Fruit fly (Drosophila melanogaster) whole organism, embryonic: ENCODE data around the gene Nadsyn.

Experiments
- CG10979 ChIP-seq: fragments of 200-800 bp; sonication (Bioruptor generic); optimal IDR thresholded peaks from 2 replicates; lab custom pipeline; 2018; ENCODE audit warnings: missing biosample characterization, mild to moderate bottlenecking, missing genetic modification characterization, moderate library complexity
- CG1233 ChIP-seq: fragments of 200-800 bp; sonication (Bioruptor generic); optimal IDR thresholded peaks from 4 replicates; lab custom pipeline; 2018; ENCODE audit warnings: missing biosample characterization, mild to moderate bottlenecking, missing genetic modification characterization
- CG12659 ChIP-seq: fragments of 200-800 bp; sonication (Bioruptor generic); optimal IDR thresholded peaks from 3 replicates; lab custom pipeline; 2017; ENCODE audit warnings: mild to moderate bottlenecking, missing biosample characterization, missing genetic modification reagents, missing genetic modification characterization
- CG14441 ChIP-seq: fragments of 200-800 bp; sonication (Bioruptor generic); IDR thresholded peaks from 2 replicates; pipeline ENCODE4 v1.3.6; 2022; ENCODE audit warnings: missing biosample characterization, missing genetic modification characterization
- CG15479 ChIP-seq: fragments of 200-800 bp; sonication (Bioruptor generic); optimal IDR thresholded peaks from 3 replicates; lab custom pipeline; 2019; ENCODE audit warnings: missing biosample characterization, mild to moderate bottlenecking, missing genetic modification characterization, moderate library complexity
- CG15601 ChIP-seq: fragments of 200-800 bp; sonication (Bioruptor generic); optimal IDR thresholded peaks from 3 replicates; lab custom pipeline; 2019; ENCODE audit warnings: missing biosample characterization, mild to moderate bottlenecking, missing genetic modification characterization, moderate library complexity
- CG18476 ChIP-seq: fragments of 200-800 bp; sonication (Bioruptor generic); optimal IDR thresholded peaks from 2 replicates; lab custom pipeline; 2016; ENCODE audit warnings: missing biosample characterization, mild to moderate bottlenecking, missing genetic modification characterization
- CG2120 ChIP-seq: fragments of 200-800 bp; sonication (Bioruptor generic); optimal IDR thresholded peaks from 3 replicates; lab custom pipeline; 2016; ENCODE audit warnings: missing biosample characterization, missing genetic modification characterization
- CG2889 ChIP-seq: fragments of 200-800 bp; sonication (Bioruptor generic); IDR thresholded peaks from 3 replicates; pipeline ENCODE4 v1.3.6; 2022; ENCODE audit warnings: missing biosample characterization, missing genetic modification characterization
- CG30020 ChIP-seq: fragments of 200-800 bp; optimal IDR thresholded peaks from 2 replicates; lab custom pipeline; 2019; ENCODE audit warnings: missing biosample characterization, mild to moderate bottlenecking, missing genetic modification characterization, moderate library complexity
- CG31365 ChIP-seq: fragments of 200-800 bp; sonication (Bioruptor generic); optimal IDR thresholded peaks from 2 replicates; lab custom pipeline; 2018; ENCODE audit warnings: missing biosample characterization, mild to moderate bottlenecking, missing genetic modification characterization
- CG32767 ChIP-seq: fragments of 200-800 bp; sonication (Bioruptor generic); IDR thresholded peaks from 2 replicates; pipeline ENCODE4 v1.3.6; 2022; ENCODE audit warnings: missing biosample characterization, missing genetic modification characterization
- CG3281 ChIP-seq: fragments of 200-800 bp; sonication (Bioruptor generic); optimal IDR thresholded peaks from 3 replicates; lab custom pipeline; 2017; ENCODE audit warnings: missing biosample characterization, mild to moderate bottlenecking, missing genetic modification characterization
- CG6254 ChIP-seq: fragments of 200-800 bp; sonication (Bioruptor generic); optimal IDR thresholded peaks from 3 replicates; lab custom pipeline; 2017; ENCODE audit warnings: mild to moderate bottlenecking, missing biosample characterization, missing genetic modification reagents, missing genetic modification characterization
- CG6272 ChIP-seq: fragments of 200-800 bp; sonication (Bioruptor generic); IDR thresholded peaks from 2 replicates; pipeline ENCODE4 v1.3.6; 2022; ENCODE audit warnings: missing biosample characterization, missing genetic modification characterization
- CG6765 ChIP-seq: fragments of 200-800 bp; sonication (Bioruptor generic); optimal IDR thresholded peaks from 3 replicates; lab custom pipeline; 2017; ENCODE audit warnings: missing biosample characterization, mild to moderate bottlenecking, missing genetic modification characterization
- CG7556 ChIP-seq: fragments of 200-800 bp; sonication (Bioruptor generic); optimal IDR thresholded peaks from 2 replicates; lab custom pipeline; 2017; ENCODE audit warnings: missing biosample characterization, mild to moderate bottlenecking, missing genetic modification characterization
- CG7839 ChIP-seq: fragments of 200-800 bp; sonication (Bioruptor generic); optimal IDR thresholded peaks from 3 replicates; lab custom pipeline; 2018; ENCODE audit warnings: missing biosample characterization, mild to moderate bottlenecking, missing genetic modification characterization, moderate library complexity
- CG8944 ChIP-seq: fragments of 200-800 bp; sonication (Bioruptor generic); optimal IDR thresholded peaks from 3 replicates; lab custom pipeline; 2016; ENCODE audit warnings: missing biosample characterization, missing genetic modification characterization
- CTCF ChIP-seq: fragments of 200-800 bp; sonication (Bioruptor generic); optimal IDR thresholded peaks from 2 replicates; lab custom pipeline; 2017; ENCODE audit warnings: missing biosample characterization, mild to moderate bottlenecking, missing genetic modification characterization, moderate library complexity
- D19A ChIP-seq: fragments of 200-800 bp; optimal IDR thresholded peaks from 3 replicates; lab custom pipeline; 2019; ENCODE audit warnings: missing biosample characterization, mild to moderate bottlenecking, missing genetic modification characterization, moderate library complexity
- ERR ChIP-seq: fragments of 200-800 bp; sonication (Bioruptor generic); optimal IDR thresholded peaks from 2 replicates; lab custom pipeline; 2016; ENCODE audit warnings: missing biosample characterization, missing genetic modification characterization
- Eip74EF ChIP-seq, 2 experiments: fragments of 200-800 bp in 1 of 2; fragments of >200 bp in 1 of 2; sonication (Bioruptor generic) in 1 of 2; optimal IDR thresholded peaks; 2 replicates each; lab custom pipeline; 2017 to 2019; ENCODE audit warnings: missing biosample characterization in 2 of 2, missing genetic modification characterization in 2 of 2, mild to moderate bottlenecking in 1 of 2, moderate library complexity in 1 of 2
- H2.0 ChIP-seq: fragments of 200-800 bp; sonication (Bioruptor generic); IDR thresholded peaks from 2 replicates; pipeline ENCODE4 v1.3.6; 2022; ENCODE audit warnings: missing biosample characterization, missing genetic modification characterization
- Nf-YA ChIP-seq: fragments of 200-800 bp; sonication (Bioruptor generic); IDR thresholded peaks from 2 replicates; pipeline ENCODE4 v1.3.6; 2022; ENCODE audit warnings: missing biosample characterization, missing genetic modification characterization
- Nf-YC ChIP-seq: fragments of 200-800 bp; optimal IDR thresholded peaks from 3 replicates; lab custom pipeline; 2019; ENCODE audit warnings: missing biosample characterization, mild to moderate bottlenecking, missing genetic modification characterization, moderate library complexity
- Opbp ChIP-seq: fragments of 200-800 bp; sonication (Bioruptor generic); IDR thresholded peaks from 3 replicates; pipeline ENCODE4 v1.3.6; 2022; ENCODE audit warnings: missing biosample characterization, missing genetic modification characterization; ENCODE audit not compliant: partially characterized antibody
- Side ChIP-seq: fragments of 200-800 bp; sonication (Bioruptor generic); optimal IDR thresholded peaks from 2 replicates; lab custom pipeline; 2016; ENCODE audit warnings: missing biosample characterization, missing genetic modification characterization
- Xbp1 ChIP-seq: fragments of 200-800 bp; sonication (Bioruptor generic); optimal IDR thresholded peaks from 3 replicates; lab custom pipeline; 2016; ENCODE audit warnings: missing biosample characterization, mild to moderate bottlenecking, missing genetic modification characterization
- ase ChIP-seq: fragments of 200-800 bp; sonication (Bioruptor generic); IDR thresholded peaks from 3 replicates; pipeline ENCODE4 v1.3.6; 2022; ENCODE audit warnings: missing biosample characterization, missing genetic modification characterization
- az2 ChIP-seq: fragments of 200-800 bp; sonication (Bioruptor generic); optimal IDR thresholded peaks from 3 replicates; lab custom pipeline; 2016; ENCODE audit warnings: missing biosample characterization, missing genetic modification characterization
- bowl ChIP-seq: fragments of 200-800 bp; sonication (Bioruptor generic); IDR thresholded peaks from 2 replicates; pipeline ENCODE4 v1.3.6; 2022; ENCODE audit warnings: missing biosample characterization, missing genetic modification characterization
- bsh ChIP-seq, 2 experiments: fragments of 200-800 bp; sonication (Bioruptor generic); optimal IDR thresholded peaks; 2 replicates each; lab custom pipeline; 2017 to 2018; ENCODE audit warnings: mild to moderate bottlenecking in 2 of 2, missing biosample characterization in 2 of 2, missing genetic modification characterization in 2 of 2, moderate library complexity in 1 of 2
- cg ChIP-seq: fragments of 200-800 bp; sonication (Bioruptor generic); optimal IDR thresholded peaks from 3 replicates; lab custom pipeline; 2019; ENCODE audit warnings: missing biosample characterization, mild to moderate bottlenecking, missing genetic modification characterization, moderate library complexity
- chm ChIP-seq: fragments of 200-800 bp; sonication (Bioruptor generic); IDR thresholded peaks from 2 replicates; pipeline ENCODE4 v1.3.6; 2022; ENCODE audit warnings: missing biosample characterization, missing genetic modification characterization
- corto ChIP-seq: fragments of 200-800 bp; sonication (Bioruptor generic); optimal IDR thresholded peaks from 2 replicates; lab custom pipeline; 2016; ENCODE audit warnings: missing biosample characterization, mild to moderate bottlenecking, missing genetic modification characterization, moderate library complexity
- dm ChIP-seq: fragments of 200-800 bp; sonication (Bioruptor generic); optimal IDR thresholded peaks from 3 replicates; lab custom pipeline; 2016; ENCODE audit warnings: missing biosample characterization, missing genetic modification characterization
- fd96Cb ChIP-seq: fragments of 200-800 bp; sonication (Bioruptor generic); optimal IDR thresholded peaks from 2 replicates; lab custom pipeline; 2018; ENCODE audit warnings: missing biosample characterization, mild to moderate bottlenecking, missing genetic modification characterization, moderate library complexity
- jing ChIP-seq: fragments of 200-800 bp; sonication (Bioruptor generic); optimal IDR thresholded peaks from 2 replicates; lab custom pipeline; 2018; ENCODE audit warnings: missing biosample characterization, mild to moderate bottlenecking, missing genetic modification characterization
- lab ChIP-seq: fragments of 200-800 bp; sonication (Bioruptor generic); optimal IDR thresholded peaks from 3 replicates; lab custom pipeline; 2017; ENCODE audit warnings: missing biosample characterization, missing genetic modification characterization, mild to moderate bottlenecking, moderate library complexity, missing genetic modification reagents
- mirr ChIP-seq: fragments of 200-800 bp; sonication (Bioruptor generic); optimal IDR thresholded peaks from 3 replicates; lab custom pipeline; 2018; ENCODE audit warnings: missing biosample characterization, mild to moderate bottlenecking, missing genetic modification characterization
- nerfin-1 ChIP-seq: fragments of 200-800 bp; sonication (Bioruptor generic); optimal IDR thresholded peaks from 3 replicates; lab custom pipeline; 2019; ENCODE audit warnings: missing biosample characterization, mild to moderate bottlenecking, missing genetic modification characterization, moderate library complexity
- pan ChIP-seq, 4 experiments: fragments of >200 bp in 3 of 4; fragments of 200-800 bp in 1 of 4; sonication (Bioruptor generic) in 1 of 4; optimal IDR thresholded peaks in 3 of 4; IDR thresholded peaks in 1 of 4; 2 replicates each; pipeline versions ENCODE4 v1.3.6 to Lab custom; 2017 to 2022; ENCODE audit warnings: missing biosample characterization in 2 of 4, missing genetic modification characterization in 2 of 4, mixed read lengths in 1 of 4
- sim ChIP-seq: fragments of 200-800 bp; sonication (Bioruptor generic); IDR thresholded peaks from 2 replicates; pipeline ENCODE4 v1.3.6; 2022; ENCODE audit warnings: missing biosample characterization, missing genetic modification characterization
- so ChIP-seq: fragments of 200-800 bp; sonication (Bioruptor generic); IDR thresholded peaks from 3 replicates; pipeline ENCODE4 v1.3.6; 2022; ENCODE audit warnings: missing biosample characterization, missing genetic modification characterization
- sob ChIP-seq: fragments of 200-800 bp; sonication (Bioruptor generic); IDR thresholded peaks from 2 replicates; pipeline ENCODE4 v1.3.6; 2022; ENCODE audit warnings: missing biosample characterization, missing genetic modification characterization
- sr ChIP-seq: fragments of 200-800 bp; sonication (Bioruptor generic); IDR thresholded peaks from 3 replicates; pipeline ENCODE4 v1.3.6; 2022; ENCODE audit warnings: missing biosample characterization, missing genetic modification characterization
- sug ChIP-seq: fragments of 200-800 bp; optimal IDR thresholded peaks from 2 replicates; lab custom pipeline; 2019; ENCODE audit warnings: missing biosample characterization, mild to moderate bottlenecking, missing genetic modification characterization, moderate library complexity
- vvl ChIP-seq: fragments of 200-800 bp; sonication (Bioruptor generic); IDR thresholded peaks from 2 replicates; pipeline ENCODE4 v1.3.6; 2022; ENCODE audit warnings: missing biosample characterization, missing genetic modification characterization

Gene Nadsyn

dm6 chrX:13643961-13644360 lies 74.1 kb downstream of the Nadsyn start (continued):
- TF ChIP-seq lab (GFP tag; lab: Kevin White, UChicago) (peak; percentile 83), Xbp1 (GFP tag; lab: Kevin White, UChicago) (peak; percentile 52), CG30020 (tag; lab: Kevin White, UChicago) (no peak), fd96Cb (tag; lab: Kevin White, UChicago) (peak; percentile 55), CG3281 (peak; percentile 28), Nf-YA (GFP tag; lab: Robert Waterston, UW) (peak; percentile 52; the same call in 1 of the 2 replicates), sim (GFP tag; lab: Robert Waterston, UW) (peak; percentile 61; the same call in 1 of the 2 replicates), CG7556 (GFP tag; lab: Kevin White, UChicago) (peak; percentile 27), D19A (tag; lab: Kevin White, UChicago) (peak; percentile 24), CG18476 (peak; percentile 44), CG12659 (GFP tag; lab: Kevin White, UChicago) (peak; percentile 37), CG32767 (0 out of 2 replicates have a peak, but pooled peaks have one; percentile 16), CG8944 (GFP tag; lab: Kevin White, UChicago) (no peak), CG31365 (tag; lab: Kevin White, UChicago) (no peak), vvl (GFP tag; lab: Robert Waterston, UW) (peak; percentile 68), corto (no peak), sob (GFP tag; lab: Robert Waterston, UW) (peak; percentile 66), ase (GFP tag; lab: Robert Waterston, UW) (peak; percentile 66; the same call in 2 of the 3 replicates), dm (GFP tag; lab: Kevin White, UChicago) (no peak), nerfin-1 (tag; lab: Kevin White, UChicago) (no peak), sug (tag; lab: Kevin White, UChicago) (peak; percentile 67), pan (optimal IDR thresholded peaks at IDR 0.05; lab: Kevin White, UChicago) (no peak), pan (GFP tag; optimal IDR thresholded peaks at IDR 0.05 in 1 of 2, IDR thresholded peaks at IDR 0.05 in 1 of 2) (peak in 1 of 2 experiments; percentile 83), so (peak; percentile 67; the same call in 1 of the 3 replicates), bowl (GFP tag; lab: Robert Waterston, UW) (peak; percentile 46; the same call in 1 of the 2 replicates), bsh (GFP tag; optimal IDR thresholded peaks at IDR 0.05; lab: Kevin White, UChicago) (peak in 1 of 2 experiments; percentile 80), Side (GFP tag; lab: Kevin White, UChicago) (peak; percentile 57), CG15601 (peak; percentile 13), H2.0 (peak; percentile 42; the same call in 1 of the 2 replicates), CG1233 (GFP tag; lab: Kevin White, UChicago) (peak; percentile 23), CG2120 (GFP tag; lab: Kevin White, UChicago) (peak; percentile 38), CG2889 (GFP tag; lab: Robert Waterston, UW) (no peak), CG14441 (GFP tag; lab: Robert Waterston, UW) (peak; percentile 70), CG6254 (GFP tag; lab: Kevin White, UChicago) (peak; percentile 39), CG10979 (tag; lab: Kevin White, UChicago) (peak; percentile 63), Eip74EF (GFP tag; optimal IDR thresholded peaks at IDR 0.05; lab: Kevin White, UChicago) (no peak), CG6272 (GFP tag; lab: Robert Waterston, UW) (peak; percentile 37; the same call in 1 of the 2 replicates), az2 (GFP tag; lab: Kevin White, UChicago) (peak; percentile 48)

DNA sequence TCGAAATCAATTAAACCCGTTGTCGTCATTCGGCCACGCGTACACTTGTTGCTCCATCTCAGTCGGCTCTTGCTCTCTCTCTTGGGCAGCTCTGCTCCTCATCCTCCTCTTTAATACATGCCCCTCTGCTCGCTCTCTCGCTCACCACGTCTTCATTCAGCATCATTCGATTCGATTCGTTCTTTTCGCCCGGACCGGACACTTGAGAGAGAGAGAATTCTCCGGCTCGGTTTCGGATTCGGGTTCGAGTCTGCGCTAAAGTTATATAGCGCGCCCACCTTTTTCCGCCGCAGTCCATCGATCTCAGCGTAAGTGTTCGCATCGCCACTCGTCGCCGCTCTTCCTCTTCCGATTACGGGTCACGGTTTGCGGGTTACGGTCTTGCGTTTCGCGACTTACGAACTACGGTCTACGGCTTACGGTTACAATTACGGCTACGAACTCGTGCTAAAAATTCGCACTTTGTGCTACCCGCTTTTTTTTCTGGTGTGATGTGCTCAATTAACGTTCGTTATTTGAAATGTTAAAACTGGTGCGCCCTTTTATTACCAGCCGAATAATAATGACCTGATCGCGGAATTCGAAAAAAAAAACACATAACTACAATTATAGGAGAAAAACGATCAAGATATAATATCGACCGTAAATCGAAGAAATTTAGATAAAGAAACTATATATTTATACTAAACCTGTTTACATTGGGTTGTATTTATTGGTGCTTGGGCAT lies 76.0 kb downstream of the Nadsyn start:
- TF ChIP-seq mirr (GFP tag; lab: Kevin White, UChicago) = peak; percentile 6
- peak; percentile 44 for TF ChIP-seq CTCF (GFP tag; lab: Kevin White, UChicago)
- TF ChIP-seq CG7839 = no peak
- TF ChIP-seq ERR (GFP tag; lab: Kevin White, UChicago) = no peak
- peak; percentile 56 for TF ChIP-seq Nf-YC
- 0 out of 2 replicates have a peak, but pooled peaks have one; percentile 43 for TF ChIP-seq chm
- TF ChIP-seq sr = peak; percentile 67; the same call in 1 of the 3 replicates
- peak; percentile 47; the same call in 1 of the 3 replicates for TF ChIP-seq Opbp (GFP tag; lab: Robert Waterston, UW)
- no peak for TF ChIP-seq jing (GFP tag; lab: Kevin White, UChicago)
- peak; percentile 74 for TF ChIP-seq cg (GFP tag; lab: Kevin White, UChicago)
- TF ChIP-seq CG15479 = peak; percentile 60
- peak; percentile 26 for TF ChIP-seq CG6765 (GFP tag; lab: Kevin White, UChicago)
